Worm (Caenorhabditis elegans): ENCODE results near the gene F01D4.5.

DNA sequence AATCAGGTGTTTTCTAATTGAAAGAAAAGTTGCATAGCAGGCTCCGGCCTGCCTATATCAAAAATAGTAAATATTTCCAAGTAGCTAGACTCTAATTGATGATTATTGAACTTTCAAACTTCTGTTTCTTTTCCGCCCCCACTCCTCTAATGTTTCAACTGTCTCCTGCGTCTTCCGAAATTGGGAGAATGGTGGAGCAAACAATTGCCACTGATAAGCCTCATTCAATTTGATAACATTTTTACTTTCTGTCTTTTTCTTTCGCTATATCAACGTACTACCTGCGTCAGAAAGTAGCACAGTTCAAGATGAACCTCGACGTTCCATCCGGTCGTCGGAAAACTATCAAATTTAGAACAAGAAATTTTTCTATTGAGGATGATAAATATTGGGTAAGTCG is 44.6 kb downstream of the F01D4.5 start, which contains the start of gene F13B12.3:
- TF ChIP-seq ztf-4 (tag; optimal IDR thresholded peaks at IDR 0.05) (no peak), nhr-237 (tag; optimal IDR thresholded peaks at IDR 0.05) (no peak), snpc-4 (tag; optimal IDR thresholded peaks at IDR 0.05) (no peak), nhr-47 (tag; optimal IDR thresholded peaks at IDR 0.05) (no peak), skn-1 (tag; optimal IDR thresholded peaks at IDR 0.05) (no peak), nhr-11 (tag; optimal IDR thresholded peaks at IDR 0.05) (no peak), nhr-76 (tag; optimal IDR thresholded peaks at IDR 0.05) (no peak), ama-1 (optimal IDR thresholded peaks at IDR 0.05) (no peak), zag-1 (tag; optimal IDR thresholded peaks at IDR 0.05) (no peak), fkh-8 (tag; optimal IDR thresholded peaks at IDR 0.05) (no peak), unc-98 (GFP tag; IDR thresholded peaks at IDR 0.05) (no peak)
